Worm (Caenorhabditis elegans) whole organism, midembryonic: Measurements from ENCODE around the gene ulp-4.

Experiments
- T22C8.4 ChIP-seq: fragments of 200-800 bp; sonication (Bioruptor generic); IDR thresholded peaks from 2 replicates; pipeline ENCODE4 v1.3.6; 2022; ENCODE audit warnings: missing genetic modification characterization, missing compliant biosample characterization
- ref-1 ChIP-seq: fragments of 200-800 bp; sonication (Bioruptor generic); conservative IDR thresholded peaks from 2 replicates; pipeline ENCODE4 v1.3.6; 2022; ENCODE audit warnings: missing genetic modification reagents, missing genetic modification characterization, missing compliant biosample characterization
- tab-1 ChIP-seq: fragments of 200-800 bp; sonication (Bioruptor generic); IDR thresholded peaks from 2 replicates; pipeline ENCODE4 v1.3.6; 2022; ENCODE audit warnings: missing genetic modification characterization, missing compliant biosample characterization
- ztf-23 ChIP-seq: fragments of 200-800 bp; sonication (Bioruptor generic); IDR thresholded peaks from 2 replicates; pipeline ENCODE4 v1.3.6; 2022; ENCODE audit warnings: missing genetic modification reagents, missing genetic modification characterization, missing compliant biosample characterization

DNA sequence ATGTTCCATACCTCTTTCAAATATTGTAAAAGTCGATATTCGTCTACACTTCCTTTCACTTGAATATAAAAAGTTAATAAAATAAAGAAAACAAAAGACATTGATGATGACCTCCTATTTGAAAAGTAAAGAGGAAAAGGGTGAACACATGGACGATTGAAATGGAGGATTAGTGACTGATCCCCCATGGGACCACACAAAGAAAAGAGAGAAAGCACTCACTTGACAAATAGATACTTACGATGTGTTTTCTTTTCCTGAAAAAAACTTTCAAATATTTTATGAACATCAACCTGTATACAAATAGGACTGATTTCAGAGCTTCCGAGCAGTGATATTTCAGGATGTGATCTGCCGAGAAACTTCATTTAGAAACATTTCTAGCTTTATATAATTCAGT is 47.3 kb downstream of the ulp-4 start, which contains the start of gene acr-14:
- TF ChIP-seq T22C8.4 (GFP tag; lab: Robert Waterston, UW) (no peak), ztf-23 (GFP tag; lab: Robert Waterston, UW) (no peak), tab-1 (GFP tag; lab: Robert Waterston, UW) (no peak), ref-1 (no peak)
